Worm (Caenorhabditis elegans) whole organism, late embryonic: ENCODE results near the gene hars-1.

Source experiments
- T23F11.4 ChIP-seq: fragments of 200-800 bp; sonication (Bioruptor generic); optimal IDR thresholded peaks from 2 replicates; lab custom pipeline; 2018; ENCODE audit warnings: mild to moderate bottlenecking, missing genetic modification characterization, missing compliant biosample characterization
- Y22D7AL.16 ChIP-seq: sonication (generic microtip); optimal IDR thresholded peaks from 2 replicates; lab custom pipeline; 2016; ENCODE audit warnings: missing genetic modification characterization, missing compliant biosample characterization
- ahr-1 ChIP-seq: sonication (generic microtip); optimal IDR thresholded peaks from 2 replicates; lab custom pipeline; 2016; ENCODE audit warnings: missing genetic modification characterization, missing compliant biosample characterization
- ama-1 ChIP-seq: fragments of 150-350 bp; optimal IDR thresholded peaks from 2 replicates; lab custom pipeline; 2014
- dmd-4 ChIP-seq: sonication (generic microtip); optimal IDR thresholded peaks from 2 replicates; lab custom pipeline; 2016; ENCODE audit warnings: borderline replicate concordance, missing genetic modification characterization, missing compliant biosample characterization
- elt-2 ChIP-seq: sonication (generic microtip); optimal IDR thresholded peaks from 2 replicates; lab custom pipeline; 2016; ENCODE audit warnings: missing genetic modification reagents, missing genetic modification characterization, missing compliant biosample characterization
- eyg-1 ChIP-seq: sonication (generic microtip); optimal IDR thresholded peaks from 2 replicates; lab custom pipeline; 2016; ENCODE audit warnings: missing genotype, missing genetic modification characterization, missing compliant biosample characterization
- fkh-10 ChIP-seq: fragments of 150-350 bp; optimal IDR thresholded peaks from 2 replicates; lab custom pipeline; 2014; ENCODE audit warnings: missing biosample characterization, missing genetic modification reagents, missing genetic modification characterization
- hlh-13 ChIP-seq: fragments of 200-800 bp; sonication (Bioruptor generic); optimal IDR thresholded peaks from 2 replicates; lab custom pipeline; 2018; ENCODE audit warnings: mild to moderate bottlenecking, missing genetic modification characterization, missing compliant biosample characterization
- lin-11 ChIP-seq: fragments of 200-800 bp; sonication (Bioruptor generic); optimal IDR thresholded peaks from 2 replicates; lab custom pipeline; 2018; ENCODE audit warnings: mild to moderate bottlenecking, missing genetic modification characterization, missing compliant biosample characterization
- nhr-11 ChIP-seq: fragments of 150-350 bp; optimal IDR thresholded peaks from 2 replicates; lab custom pipeline; 2014; ENCODE audit warnings: missing biosample characterization, missing genetic modification characterization
- pax-1 ChIP-seq: fragments of 150-350 bp; optimal IDR thresholded peaks from 2 replicates; lab custom pipeline; 2014; ENCODE audit warnings: missing biosample characterization, missing genetic modification characterization

- no peak for TF ChIP-seq elt-2
- TF ChIP-seq Y22D7AL.16: no peak
- no peak for TF ChIP-seq dmd-4 (tag; lab: Kevin White, UChicago)
- no peak for TF ChIP-seq ahr-1
- TF ChIP-seq ama-1 (lab: Kevin White, UChicago): no peak
- no peak for TF ChIP-seq nhr-11 (tag; lab: Kevin White, UChicago)
- TF ChIP-seq lin-11 (tag; lab: Kevin White, UChicago): no peak
- no peak for TF ChIP-seq eyg-1
- no peak for TF ChIP-seq T23F11.4 (GFP tag; lab: Kevin White, UChicago)
- TF ChIP-seq pax-1 (tag; lab: Kevin White, UChicago): no peak
- no peak for TF ChIP-seq hlh-13
- TF ChIP-seq fkh-10 (GFP tag; lab: Kevin White, UChicago): no peak
These were observed 5.3 kb downstream of the hars-1 start, which contains the start of gene nish-1 for ce11 chrIV:10864031-10864430.
